Fruit fly (Drosophila melanogaster) whole organism, embryonic: ENCODE results near the gene dlg1.

Experiments used
- Awh ChIP-seq: fragments of 200-800 bp; sonication (Bioruptor generic); IDR thresholded peaks from 2 replicates; pipeline ENCODE4, ENCODE4 v1.3.6; 2022; ENCODE audit warnings: missing biosample characterization, missing genetic modification characterization
- Bgb ChIP-seq: fragments of 200-800 bp; sonication (Bioruptor generic); IDR thresholded peaks from 2 replicates; pipeline ENCODE4 v1.3.6; 2022; ENCODE audit warnings: missing biosample characterization, missing genetic modification characterization; ENCODE audit not compliant: partially characterized antibody
- CG10267 ChIP-seq: fragments of 200-800 bp; sonication (Bioruptor generic); optimal IDR thresholded peaks from 2 replicates; lab custom pipeline; 2018; ENCODE audit warnings: missing biosample characterization, mild to moderate bottlenecking, missing genetic modification characterization, moderate library complexity
- CG11247 ChIP-seq: fragments of 200-800 bp; sonication (Bioruptor generic); IDR thresholded peaks from 2 replicates; pipeline ENCODE4 v1.3.6; 2022; ENCODE audit warnings: missing biosample characterization, missing genetic modification characterization
- CG1529 ChIP-seq: fragments of 200-800 bp; sonication (Bioruptor generic); optimal IDR thresholded peaks from 3 replicates; lab custom pipeline; 2018; ENCODE audit warnings: missing biosample characterization, missing genetic modification characterization
- CG16813 ChIP-seq: fragments of 200-800 bp; sonication (Bioruptor generic); IDR thresholded peaks from 3 replicates; pipeline ENCODE4 v1.3.6; 2022; ENCODE audit warnings: missing biosample characterization, missing genetic modification characterization; ENCODE audit not compliant: partially characterized antibody
- CG17361 ChIP-seq: fragments of 200-800 bp; sonication (Bioruptor generic); IDR thresholded peaks from 3 replicates; pipeline ENCODE4 v1.3.6; 2022; ENCODE audit warnings: missing biosample characterization, missing genetic modification characterization
- CG1792 ChIP-seq: fragments of 200-800 bp; sonication (Bioruptor generic); optimal IDR thresholded peaks from 2 replicates; lab custom pipeline; 2016; ENCODE audit warnings: missing biosample characterization, missing genetic modification characterization
- CG2199 ChIP-seq: fragments of 200-800 bp; sonication (Bioruptor generic); IDR thresholded peaks from 3 replicates; pipeline ENCODE4 v1.3.6; 2022; ENCODE audit warnings: missing biosample characterization, missing genetic modification characterization
- CG2889 ChIP-seq: fragments of 200-800 bp; sonication (Bioruptor generic); IDR thresholded peaks from 3 replicates; pipeline ENCODE4 v1.3.6; 2022; ENCODE audit warnings: missing biosample characterization, missing genetic modification characterization
- CG3065 ChIP-seq: fragments of 200-800 bp; sonication (Bioruptor generic); optimal IDR thresholded peaks from 2 replicates; lab custom pipeline; 2016; ENCODE audit warnings: missing biosample characterization, missing genetic modification characterization
- CG32772 ChIP-seq: fragments of 200-800 bp; sonication (Bioruptor generic); IDR thresholded peaks from 2 replicates; pipeline ENCODE4 v1.3.6; 2022; ENCODE audit warnings: missing biosample characterization, missing genetic modification characterization
- CG33213 ChIP-seq: fragments of 200-800 bp; sonication (Bioruptor generic); optimal IDR thresholded peaks from 3 replicates; lab custom pipeline; 2016; ENCODE audit warnings: missing biosample characterization, missing genetic modification characterization
- CG4404 ChIP-seq: fragments of 200-800 bp; sonication (Bioruptor generic); IDR thresholded peaks from 2 replicates; pipeline ENCODE4 v1.3.6; 2022; ENCODE audit warnings: missing biosample characterization, missing genetic modification characterization
- CG4424 ChIP-seq: fragments of 200-800 bp; sonication (Bioruptor generic); optimal IDR thresholded peaks from 3 replicates; lab custom pipeline; 2016; ENCODE audit warnings: missing biosample characterization, missing genetic modification characterization
- CG6683 ChIP-seq: fragments of 200-800 bp; sonication (Bioruptor generic); optimal IDR thresholded peaks from 2 replicates; lab custom pipeline; 2017; ENCODE audit warnings: missing biosample characterization, mild to moderate bottlenecking, missing genetic modification characterization, missing genetic modification reagents
- CG6854 ChIP-seq: fragments of 200-800 bp; sonication (Bioruptor generic); optimal IDR thresholded peaks from 3 replicates; lab custom pipeline; 2017; ENCODE audit warnings: missing biosample characterization, mild to moderate bottlenecking, missing genetic modification characterization
- CG7357 ChIP-seq: fragments of 200-800 bp; sonication (Bioruptor generic); IDR thresholded peaks from 3 replicates; pipeline ENCODE4 v1.3.6; 2022; ENCODE audit warnings: missing biosample characterization, missing genetic modification characterization
- CG7963 ChIP-seq: fragments of 200-800 bp; sonication (Bioruptor generic); IDR thresholded peaks from 3 replicates; pipeline ENCODE4 v1.3.6; 2022; ENCODE audit warnings: missing biosample characterization, missing genetic modification characterization; ENCODE audit not compliant: partially characterized antibody
- CG8089 ChIP-seq: fragments of 200-800 bp; sonication (Bioruptor generic); optimal IDR thresholded peaks from 3 replicates; lab custom pipeline; 2016; ENCODE audit warnings: missing biosample characterization, missing genetic modification characterization
- CG9215 ChIP-seq: fragments of 200-800 bp; sonication (Bioruptor generic); IDR thresholded peaks from 2 replicates; pipeline ENCODE4 v1.3.6; 2022; ENCODE audit warnings: missing biosample characterization, missing genetic modification characterization
- CG9727 ChIP-seq: fragments of 200-800 bp; sonication (Bioruptor generic); optimal IDR thresholded peaks from 3 replicates; lab custom pipeline; 2017; ENCODE audit warnings: missing biosample characterization, mild to moderate bottlenecking, missing genetic modification characterization
- Deaf1 ChIP-seq: fragments of 200-800 bp; optimal IDR thresholded peaks from 3 replicates; lab custom pipeline; 2019; ENCODE audit warnings: missing biosample characterization, mild to moderate bottlenecking, missing genetic modification characterization, moderate library complexity
- Dip2 ChIP-seq: fragments of 200-800 bp; sonication (Bioruptor generic); IDR thresholded peaks from 2 replicates; pipeline ENCODE4 v1.3.6; 2022; ENCODE audit warnings: missing biosample characterization, missing genetic modification characterization
- Doc3 ChIP-seq: fragments of 200-800 bp; sonication (Bioruptor generic); IDR thresholded peaks from 3 replicates; pipeline ENCODE4 v1.3.6; 2022; ENCODE audit warnings: missing biosample characterization, missing genetic modification characterization; ENCODE audit not compliant: partially characterized antibody
- Dp ChIP-seq: fragments of 200-800 bp; sonication (Bioruptor generic); optimal IDR thresholded peaks from 2 replicates; lab custom pipeline; 2018; ENCODE audit warnings: missing biosample characterization, mild to moderate bottlenecking, missing genetic modification characterization, moderate library complexity
- Dref ChIP-seq: fragments of 200-800 bp; sonication (Bioruptor generic); IDR thresholded peaks from 2 replicates; pipeline ENCODE4 v1.3.6; 2022; ENCODE audit warnings: missing biosample characterization, missing genetic modification characterization
- E2f2 ChIP-seq: fragments of 200-800 bp; sonication (Bioruptor generic); IDR thresholded peaks from 2 replicates; pipeline ENCODE4 v1.3.6; 2022; ENCODE audit warnings: missing biosample characterization, missing genetic modification characterization
- Fer3 ChIP-seq: fragments of 200-800 bp; sonication (Bioruptor generic); optimal IDR thresholded peaks from 2 replicates; lab custom pipeline; 2018; ENCODE audit warnings: missing biosample characterization, mild to moderate bottlenecking, missing genetic modification characterization, moderate library complexity
- HLH54F ChIP-seq: fragments of 200-800 bp; sonication (Bioruptor generic); optimal IDR thresholded peaks from 3 replicates; lab custom pipeline; 2016; ENCODE audit warnings: missing biosample characterization, missing genetic modification characterization
- Hr78 ChIP-seq, 2 experiments: fragments of 200-800 bp in 1 of 2; fragments of >200 bp in 1 of 2; sonication (Bioruptor generic) in 1 of 2; optimal IDR thresholded peaks; 2 replicates each; lab custom pipeline; 2017 to 2019; ENCODE audit warnings: missing biosample characterization in 2 of 2, missing genetic modification characterization in 2 of 2, mild to moderate bottlenecking in 1 of 2, moderate library complexity in 1 of 2
- Mad ChIP-seq: fragments of 200-800 bp; sonication (Bioruptor generic); optimal IDR thresholded peaks from 2 replicates; lab custom pipeline; 2016; ENCODE audit warnings: missing biosample characterization, missing genetic modification characterization
- Med ChIP-seq: fragments of 200-800 bp; sonication (Bioruptor generic); peaks from one replicate; lab custom pipeline; 2016; ENCODE audit warnings: missing biosample characterization, missing genetic modification characterization, mild to moderate bottlenecking, inconsistent platforms, moderate library complexity
- Myb ChIP-seq: fragments of 200-800 bp; sonication (Bioruptor generic); optimal IDR thresholded peaks from 2 replicates; lab custom pipeline; 2016; ENCODE audit warnings: missing biosample characterization, missing genetic modification characterization
- Sry-δ ChIP-seq: fragments of 200-800 bp; sonication (Bioruptor generic); optimal IDR thresholded peaks from 2 replicates; lab custom pipeline; 2016; ENCODE audit warnings: missing biosample characterization, missing genetic modification characterization
- Tbp ChIP-seq: fragments of >200 bp; optimal IDR thresholded peaks from 2 replicates; lab custom pipeline; 2018; ENCODE audit warnings: missing biosample characterization, missing genetic modification characterization
- Trl ChIP-seq, 3 experiments: fragments of >200 bp in 2 of 3; fragments of 200-800 bp in 1 of 3; sonication (Bioruptor generic) in 1 of 3; optimal IDR thresholded peaks; 2 replicates in 1 of 3; 3 replicates in 2 of 3; lab custom pipeline; 2016 to 2017; ENCODE audit warnings: missing biosample characterization in 1 of 3, missing genetic modification characterization in 1 of 3
- cwo ChIP-seq: fragments of 200-800 bp; sonication (Bioruptor generic); optimal IDR thresholded peaks from 3 replicates; lab custom pipeline; 2017; ENCODE audit warnings: missing biosample characterization, missing genetic modification characterization, mild to moderate bottlenecking, moderate library complexity, missing genetic modification reagents
- dati ChIP-seq: fragments of 200-800 bp; sonication (Bioruptor generic); IDR thresholded peaks from 2 replicates; pipeline ENCODE4 v1.3.6; 2022; ENCODE audit warnings: missing biosample characterization, missing genetic modification characterization
- eve ChIP-seq, 2 experiments: fragments of >200 bp; optimal IDR thresholded peaks; 2 replicates each; lab custom pipeline; 2017; ENCODE audit warnings: missing biosample characterization in 2 of 2, missing genetic modification characterization in 2 of 2
- grau ChIP-seq: fragments of 200-800 bp; optimal IDR thresholded peaks from 3 replicates; lab custom pipeline; 2019; ENCODE audit warnings: missing biosample characterization, mild to moderate bottlenecking, missing genetic modification characterization, moderate library complexity
- hkb ChIP-seq, 2 experiments: fragments of 200-800 bp in 1 of 2; fragments of >200 bp in 1 of 2; sonication (Bioruptor generic) in 1 of 2; IDR thresholded peaks in 1 of 2; optimal IDR thresholded peaks in 1 of 2; 2 replicates each; pipeline versions ENCODE4 v1.3.6 to Lab custom; 2017 to 2022; ENCODE audit warnings: missing biosample characterization in 1 of 2, missing genetic modification characterization in 1 of 2
- kni ChIP-seq: fragments of 200-800 bp; sonication (Bioruptor generic); optimal IDR thresholded peaks from 3 replicates; lab custom pipeline; 2017; ENCODE audit warnings: mild to moderate bottlenecking, missing biosample characterization, missing genetic modification reagents, missing genetic modification characterization
- nau ChIP-seq: fragments of 200-800 bp; sonication (Bioruptor generic); optimal IDR thresholded peaks from 3 replicates; lab custom pipeline; 2017; ENCODE audit warnings: missing biosample characterization, mild to moderate bottlenecking, missing genetic modification characterization, missing genetic modification reagents
- odd ChIP-seq: fragments of 200-800 bp; sonication (Bioruptor generic); optimal IDR thresholded peaks from 2 replicates; lab custom pipeline; 2017; ENCODE audit warnings: missing biosample characterization, mild to moderate bottlenecking, missing genetic modification characterization
- pzg ChIP-seq: fragments of 200-800 bp; sonication (Bioruptor generic); optimal IDR thresholded peaks from 3 replicates; lab custom pipeline; 2018; ENCODE audit warnings: missing biosample characterization, mild to moderate bottlenecking, missing genetic modification characterization, moderate library complexity
- ro ChIP-seq: fragments of 200-800 bp; sonication (Bioruptor generic); IDR thresholded peaks from 2 replicates; pipeline ENCODE4 v1.3.6; 2022; ENCODE audit warnings: missing biosample characterization, missing genetic modification characterization
- slbo ChIP-seq: fragments of 200-800 bp; sonication (Bioruptor generic); IDR thresholded peaks from 2 replicates; pipeline ENCODE4 v1.3.6; 2022; ENCODE audit warnings: missing biosample characterization, missing genetic modification characterization
- so ChIP-seq: fragments of 200-800 bp; sonication (Bioruptor generic); IDR thresholded peaks from 3 replicates; pipeline ENCODE4 v1.3.6; 2022; ENCODE audit warnings: missing biosample characterization, missing genetic modification characterization
- stc ChIP-seq: fragments of 200-800 bp; sonication (Bioruptor generic); IDR thresholded peaks from 2 replicates; pipeline ENCODE4 v1.3.6; 2022; ENCODE audit warnings: missing biosample characterization, missing genetic modification characterization
- tgo ChIP-seq: fragments of 200-800 bp; sonication (Bioruptor generic); IDR thresholded peaks from 3 replicates; pipeline ENCODE4 v1.3.6; 2022; ENCODE audit warnings: missing biosample characterization, missing genetic modification characterization
- wor ChIP-seq: fragments of 200-800 bp; sonication (Bioruptor generic); IDR thresholded peaks from 2 replicates; pipeline ENCODE4 v1.3.6; 2022; ENCODE audit warnings: missing biosample characterization, missing genetic modification characterization

dlg1 gene

dm6 chrX:11347809-11348208 is 21.7 kb upstream of the dlg1 start, which contains the start of the genes GCS1 and CG11756 (continued):
- no peak for TF ChIP-seq CG4424
- no peak for TF ChIP-seq slbo (GFP tag; lab: Robert Waterston, UW)
- no peak for TF ChIP-seq CG32772 (GFP tag; lab: Robert Waterston, UW)
- no peak for TF ChIP-seq Doc3 (GFP tag; lab: Robert Waterston, UW)
- no peak for TF ChIP-seq kni (GFP tag; lab: Kevin White, UChicago)
- TF ChIP-seq CG17361 (GFP tag; lab: Robert Waterston, UW): no peak
- no peak for TF ChIP-seq Mad
- TF ChIP-seq CG10267 (tag; lab: Kevin White, UChicago): peak; percentile 27
- TF ChIP-seq stc (GFP tag; lab: Robert Waterston, UW): no peak
- no peak for TF ChIP-seq Bgb (GFP tag; lab: Robert Waterston, UW)
- TF ChIP-seq grau (tag; lab: Kevin White, UChicago): no peak
- no peak for TF ChIP-seq ro
- no peak for TF ChIP-seq CG4404 (GFP tag; lab: Robert Waterston, UW)
- peak; percentile 37 for TF ChIP-seq Dref (GFP tag; lab: Robert Waterston, UW)
- TF ChIP-seq hkb (optimal IDR thresholded peaks at IDR 0.05; lab: Kevin White, UChicago): no peak
- no peak for TF ChIP-seq hkb (GFP tag; IDR thresholded peaks at IDR 0.05; lab: Robert Waterston, UW)
- peak; percentile 32 for TF ChIP-seq Sry-δ (GFP tag; lab: Kevin White, UChicago)
- TF ChIP-seq CG6683 (GFP tag; lab: Kevin White, UChicago): no peak
- TF ChIP-seq so (GFP tag; lab: Robert Waterston, UW): no peak
- TF ChIP-seq Trl (optimal IDR thresholded peaks at IDR 0.05; lab: Kevin White, UChicago): no peak
- TF ChIP-seq Trl (GFP tag; optimal IDR thresholded peaks at IDR 0.05; lab: Kevin White, UChicago): no peak
- TF ChIP-seq CG6854: no peak
- TF ChIP-seq tgo (GFP tag; lab: Robert Waterston, UW): no peak
- no peak for TF ChIP-seq CG1529 (GFP tag; lab: Kevin White, UChicago)
- TF ChIP-seq pzg (GFP tag; lab: Kevin White, UChicago): peak; percentile 39
- no peak for TF ChIP-seq CG7357 (GFP tag; lab: Robert Waterston, UW)
- no peak for TF ChIP-seq cwo (GFP tag; lab: Kevin White, UChicago)
- peak; percentile 21 for TF ChIP-seq Myb (GFP tag; lab: Kevin White, UChicago)
- no peak for TF ChIP-seq nau
- TF ChIP-seq Awh (GFP tag; lab: Robert Waterston, UW): no peak
- TF ChIP-seq CG8089 (GFP tag; lab: Kevin White, UChicago): no peak
- TF ChIP-seq Dp: peak; percentile 52
- TF ChIP-seq CG2889 (GFP tag; lab: Robert Waterston, UW): no peak
- TF ChIP-seq CG33213 (GFP tag; lab: Kevin White, UChicago): no peak
- TF ChIP-seq Deaf1 (tag; lab: Kevin White, UChicago): no peak
- no peak for TF ChIP-seq CG11247 (GFP tag; lab: Robert Waterston, UW)
- no peak for TF ChIP-seq CG7963
- no peak for TF ChIP-seq CG16813 (GFP tag; lab: Robert Waterston, UW)
- no peak for TF ChIP-seq CG2199 (GFP tag; lab: Robert Waterston, UW)
- TF ChIP-seq Hr78 (GFP tag; optimal IDR thresholded peaks at IDR 0.05; lab: Kevin White, UChicago): no peak
- TF ChIP-seq Fer3 (tag; lab: Kevin White, UChicago): no peak
- no peak for TF ChIP-seq CG3065 (GFP tag; lab: Kevin White, UChicago)
- no peak for TF ChIP-seq CG9215 (GFP tag; lab: Robert Waterston, UW)
- TF ChIP-seq Med: peak; percentile 64
- TF ChIP-seq Tbp (GFP tag; lab: Kevin White, UChicago): no peak
- TF ChIP-seq CG9727: no peak
- TF ChIP-seq E2f2 (GFP tag; lab: Robert Waterston, UW): peak; percentile 64
- TF ChIP-seq dati (GFP tag; lab: Robert Waterston, UW): no peak
- no peak for TF ChIP-seq CG1792 (GFP tag; lab: Kevin White, UChicago)
- TF ChIP-seq eve (GFP tag; optimal IDR thresholded peaks at IDR 0.05; lab: Kevin White, UChicago): no peak
- TF ChIP-seq Dip2 (GFP tag; lab: Robert Waterston, UW): no peak
- TF ChIP-seq HLH54F (GFP tag; lab: Kevin White, UChicago): no peak
- TF ChIP-seq wor (GFP tag; lab: Robert Waterston, UW): no peak
- TF ChIP-seq odd (GFP tag; lab: Kevin White, UChicago): no peak
